Worm (Caenorhabditis elegans): Measurements from ENCODE around the gene alh-13.

ce11 chrX:12780674-12781073 lies 1.5 kb upstream of the alh-13 start:
- TF ChIP-seq dao-5 (tag; optimal IDR thresholded peaks at IDR 0.05) (no peak), him-1 (tag; optimal IDR thresholded peaks at IDR 0.05) (no peak)
